Fruit fly (Drosophila melanogaster): ENCODE results near the gene AnxB9.

The AnxB9 gene

dm6 chr3R:21112742-21113465, 47.9 kb downstream of the AnxB9 start:
- TF ChIP-seq psq (optimal IDR thresholded peaks at IDR 0.05) (no peak), ttk (optimal IDR thresholded peaks at IDR 0.05) (no peak), Myc (optimal IDR thresholded peaks at IDR 0.05) (no peak), Sin3A (optimal IDR thresholded peaks at IDR 0.05) (no peak), insv (optimal IDR thresholded peaks at IDR 0.05) (no peak), h (optimal IDR thresholded peaks at IDR 0.05) (no peak)

dm6 chr3R:21116057-21116456, 51.0 kb downstream of the AnxB9 start, which contains the start of gene ppan:
ppan (plus strand) TSS chr3R:21116254.
- TF ChIP-seq h (optimal IDR thresholded peaks at IDR 0.05) (no peak), Myc (optimal IDR thresholded peaks at IDR 0.05) (no peak), ttk (optimal IDR thresholded peaks at IDR 0.05) (no peak)

- TF ChIP-seq ttk (optimal IDR thresholded peaks at IDR 0.05) (no peak), Myc (optimal IDR thresholded peaks at IDR 0.05) (no peak), insv (optimal IDR thresholded peaks at IDR 0.05) (no peak), Sin3A (optimal IDR thresholded peaks at IDR 0.05) (no peak), h (optimal IDR thresholded peaks at IDR 0.05) (no peak), psq (optimal IDR thresholded peaks at IDR 0.05) (no peak)
Measured at dm6 chr3R:21118784-21119183, 53.7 kb downstream of the AnxB9 start, which contains the start of gene Bdbt. Bdbt (minus strand) TSS chr3R:21118856.

Data from Kc167 (cell line).